Worm (Caenorhabditis elegans): Measurements from ENCODE around the gene Y69A2AR.19.

ce11 chrIV:2470114-2470513 is 18.5 kb upstream of the Y69A2AR.19 start, which contains the start of gene ilys-1:
- TF ChIP-seq nhr-19 (GFP tag; conservative IDR thresholded peaks at IDR 0.05) (no peak), fos-1 (tag; optimal IDR thresholded peaks at IDR 0.05) (no peak), nhr-85 (tag) (no peak), unc-62 (GFP tag; optimal IDR thresholded peaks at IDR 0.05) (no peak), zag-1 (tag; optimal IDR thresholded peaks at IDR 0.05) (no peak), hpl-2 (GFP tag; optimal IDR thresholded peaks at IDR 0.05) (no peak), elt-2 (tag; optimal IDR thresholded peaks at IDR 0.05) (no peak)

Data from whole organism, L1 larva.